Worm (Caenorhabditis elegans) whole organism, late embryonic: ENCODE data around the gene cpg-18.

Experiments
- ceh-22 ChIP-seq: sonication (generic microtip); optimal IDR thresholded peaks from 2 replicates; lab custom pipeline; 2017; ENCODE audit warnings: missing biosample characterization, missing genetic modification characterization
- dve-1 ChIP-seq: sonication (generic microtip); optimal IDR thresholded peaks from 2 replicates; lab custom pipeline; 2017; ENCODE audit warnings: antibody characterized with exemption, mild to moderate bottlenecking, missing genetic modification characterization, missing compliant biosample characterization
- elt-2 ChIP-seq: sonication (generic microtip); optimal IDR thresholded peaks from 2 replicates; lab custom pipeline; 2016; ENCODE audit warnings: missing genetic modification reagents, missing genetic modification characterization, missing compliant biosample characterization
- hlh-13 ChIP-seq: fragments of 200-800 bp; sonication (Bioruptor generic); optimal IDR thresholded peaks from 2 replicates; lab custom pipeline; 2018; ENCODE audit warnings: mild to moderate bottlenecking, missing genetic modification characterization, missing compliant biosample characterization
- lin-11 ChIP-seq: fragments of 200-800 bp; sonication (Bioruptor generic); optimal IDR thresholded peaks from 2 replicates; lab custom pipeline; 2018; ENCODE audit warnings: mild to moderate bottlenecking, missing genetic modification characterization, missing compliant biosample characterization
- nfya-1 ChIP-seq: sonication (generic microtip); optimal IDR thresholded peaks from 2 replicates; lab custom pipeline; 2017; ENCODE audit warnings: missing genetic modification characterization, mild to moderate bottlenecking, missing compliant biosample characterization, antibody characterized with exemption, moderate library complexity
- nhr-11 ChIP-seq: fragments of 150-350 bp; optimal IDR thresholded peaks from 2 replicates; lab custom pipeline; 2014; ENCODE audit warnings: missing biosample characterization, missing genetic modification characterization
- pat-9 ChIP-seq: fragments of 200-800 bp; sonication (Bioruptor generic); optimal IDR thresholded peaks from 2 replicates; lab custom pipeline; 2018; ENCODE audit warnings: mild to moderate bottlenecking, missing genetic modification characterization, moderate library complexity, missing compliant biosample characterization
- tbx-2 ChIP-seq: sonication (generic microtip); optimal IDR thresholded peaks from 2 replicates; lab custom pipeline; 2016; ENCODE audit warnings: missing genetic modification characterization, missing compliant biosample characterization
- unc-42 ChIP-seq: sonication (generic microtip); optimal IDR thresholded peaks from 2 replicates; lab custom pipeline; 2016; ENCODE audit warnings: missing genotype, missing genetic modification characterization, missing compliant biosample characterization

DNA sequence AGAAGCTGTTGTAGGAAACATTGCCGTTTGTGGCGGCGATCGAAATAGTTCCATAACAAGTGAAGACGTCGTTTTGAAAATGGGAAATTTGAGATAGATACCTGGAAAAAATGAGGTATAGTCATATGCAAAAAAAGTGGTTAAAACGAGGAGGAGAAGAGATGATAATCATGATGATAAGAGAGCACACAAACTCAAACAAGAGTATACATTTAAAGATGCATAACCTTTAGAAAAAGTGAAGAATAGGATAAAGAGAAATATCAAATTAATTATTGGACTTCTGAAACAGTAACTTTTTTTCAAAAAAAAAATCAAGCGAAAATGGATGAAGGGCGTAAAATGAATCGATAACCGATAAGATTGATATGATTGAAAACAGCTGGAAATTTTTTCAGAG is 22.9 kb downstream of the cpg-18 start, which contains the start of gene nhr-46:
- TF ChIP-seq ceh-22 (tag; lab: Kevin White, UChicago) (no peak), nhr-11 (no peak), tbx-2 (no peak), pat-9 (no peak), nfya-1 (no peak), lin-11 (tag; lab: Kevin White, UChicago) (no peak), elt-2 (tag; lab: Kevin White, UChicago) (no peak), unc-42 (tag; lab: Kevin White, UChicago) (no peak), dve-1 (no peak), hlh-13 (GFP tag; lab: Kevin White, UChicago) (no peak)
